Worm (Caenorhabditis elegans): Measurements from ENCODE around the gene F16G10.6.

F16G10.6 gene

ce11 chrII:2412649-2413048, 35.0 kb upstream of the F16G10.6 start, which contains the start of gene fbxa-182:
fbxa-182 (minus strand) TSS chrII:2412749.
- TF ChIP-seq nhr-28 (tag; optimal IDR thresholded peaks at IDR 0.05) (peak; percentile 19), Y75B8A.6 (GFP tag; IDR thresholded peaks at IDR 0.05) (no peak), php-3 (GFP tag; IDR thresholded peaks at IDR 0.05) (0 out of 2 replicates have a peak, but pooled peaks have one; percentile 23), mes-2 (tag; optimal IDR thresholded peaks at IDR 0.05; ENCODE audit: poor library complexity, severe bottlenecking) (no peak), spr-1 (tag; optimal IDR thresholded peaks at IDR 0.05) (no peak), pqm-1 (tag; optimal IDR thresholded peaks at IDR 0.05) (peak; percentile 17), unc-62 (GFP tag; optimal IDR thresholded peaks at IDR 0.05 in 1 of 2) (peak in 1 of 2 experiments; percentile 9), unc-62 (tag; optimal IDR thresholded peaks at IDR 0.05) (no peak), dve-1 (tag; optimal IDR thresholded peaks at IDR 0.05; ENCODE audit: insufficient read depth) (peak; percentile 14), daf-16 (GFP tag; optimal IDR thresholded peaks at IDR 0.05) (no peak), daf-16 (tag; optimal IDR thresholded peaks at IDR 0.05) (peak; percentile 37)

DNA sequence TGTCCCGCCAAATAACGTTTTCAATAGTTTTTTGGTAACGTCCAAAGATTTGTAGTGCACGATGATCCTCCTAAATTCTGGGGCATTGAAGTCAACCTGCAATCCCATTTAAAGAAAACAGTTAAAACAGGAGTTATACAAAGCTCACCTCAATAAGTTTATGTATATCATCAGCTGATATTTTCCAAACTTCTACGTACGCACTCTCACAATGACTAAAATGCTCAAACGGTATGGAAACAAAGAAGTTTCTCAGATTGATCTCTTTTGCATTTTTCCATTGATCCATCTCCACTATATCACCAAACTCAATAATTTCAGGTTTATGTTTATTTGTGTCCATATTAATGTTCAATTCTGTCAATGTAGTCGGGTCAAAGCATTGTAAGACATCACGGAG, 33.9 kb upstream of the F16G10.6 start:
- TF ChIP-seq unc-62 (GFP tag; optimal IDR thresholded peaks at IDR 0.05 in 1 of 2) (peak in 1 of 2 experiments; percentile 51), unc-62 (tag; optimal IDR thresholded peaks at IDR 0.05) (no peak), php-3 (GFP tag; IDR thresholded peaks at IDR 0.05) (no peak)

DNA sequence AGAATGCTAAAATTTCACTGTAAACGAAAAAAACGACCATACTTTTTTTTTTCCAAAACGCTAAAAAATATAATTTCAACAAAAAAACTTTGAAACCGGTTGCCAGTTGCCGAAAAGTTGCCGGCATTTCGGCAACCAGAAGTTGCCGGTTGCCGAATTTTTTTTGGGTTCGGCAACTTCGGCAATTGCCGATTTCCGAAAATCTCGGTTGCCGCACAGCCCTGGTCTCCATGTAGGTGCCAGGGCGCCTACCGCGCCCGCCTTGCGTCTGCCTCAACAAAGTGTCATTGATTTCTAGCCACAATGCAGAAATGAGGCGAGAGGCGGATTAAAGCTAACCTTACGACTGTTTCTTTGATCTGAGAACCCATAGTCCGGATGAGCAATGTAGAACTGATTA, 33.4 kb upstream of the F16G10.6 start:
- TF ChIP-seq pha-4 (GFP tag; IDR thresholded peaks at IDR 0.05) = no peak
- TF ChIP-seq pha-4 (tag; optimal IDR thresholded peaks at IDR 0.05) = no peak
- TF ChIP-seq ctbp-1 (GFP tag; IDR thresholded peaks at IDR 0.05) = no peak
- no peak for TF ChIP-seq duxl-1 (tag; optimal IDR thresholded peaks at IDR 0.05; ENCODE audit: poor library complexity)
- no peak for TF ChIP-seq tag-97 (GFP tag; IDR thresholded peaks at IDR 0.05)
- TF ChIP-seq set-16 (GFP tag; IDR thresholded peaks at IDR 0.05) = peak; percentile 56; the same call in 1 of the 2 replicates
- TF ChIP-seq ceh-62 (tag; optimal IDR thresholded peaks at IDR 0.05) = no peak
- no peak for TF ChIP-seq mxl-2 (GFP tag; conservative IDR thresholded peaks at IDR 0.05)
- no peak for TF ChIP-seq nhr-111 (GFP tag; optimal IDR thresholded peaks at IDR 0.05)
- peak; percentile 82 for TF ChIP-seq aha-1 (tag)
- 0 out of 4 replicates have a peak, but pooled peaks of 1 of the 2 experiments have one; percentile 22 for TF ChIP-seq madf-5 (GFP tag; IDR thresholded peaks at IDR 0.05)

DNA sequence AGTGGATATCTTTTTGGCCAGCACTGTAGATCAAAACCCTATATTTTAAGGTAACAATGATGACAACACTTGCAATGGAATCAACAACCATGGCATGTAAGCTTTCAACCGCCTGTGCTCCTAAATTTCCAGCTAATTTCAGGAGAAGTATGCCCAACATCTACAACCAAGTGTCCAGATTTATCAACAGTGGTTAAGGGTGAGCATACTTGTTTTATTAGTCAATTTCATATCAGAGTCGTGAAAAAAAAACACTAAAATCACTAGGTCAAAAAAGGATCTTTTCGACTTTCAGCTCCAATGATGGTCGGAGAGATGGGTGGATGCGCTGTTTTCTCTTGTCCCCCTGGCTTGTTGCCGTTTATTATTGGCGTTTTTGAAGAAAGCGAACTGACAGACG, 26.3 kb upstream of the F16G10.6 start, which contains the start of gene F16G10.1:
Gene F16G10.1, plus strand, starts transcription at position 301 of the 400 bp plus-strand sequence.
- no peak for TF ChIP-seq skn-1 (tag; optimal IDR thresholded peaks at IDR 0.05)
- TF ChIP-seq unc-62 (GFP tag; optimal IDR thresholded peaks at IDR 0.05 in 1 of 2) = peak in 1 of 2 experiments; percentile 52
- no peak for TF ChIP-seq unc-62 (tag; optimal IDR thresholded peaks at IDR 0.05)

- no peak for TF ChIP-seq F26F4.8 (GFP tag; conservative IDR thresholded peaks at IDR 0.05)
- peak; percentile 43 for TF ChIP-seq aha-1 (tag)
- peak; percentile 95 for TF ChIP-seq nhr-28 (tag; optimal IDR thresholded peaks at IDR 0.05)
Measured at ce11 chrII:2399810-2400209, 22.2 kb upstream of the F16G10.6 start.

- TF ChIP-seq ama-1 (optimal IDR thresholded peaks at IDR 0.05) = no peak
- no peak for TF ChIP-seq rbr-2 (tag; optimal IDR thresholded peaks at IDR 0.05)
- TF ChIP-seq daf-19 (GFP tag; conservative IDR thresholded peaks at IDR 0.05) = no peak
- TF ChIP-seq tra-1 (GFP tag; IDR thresholded peaks at IDR 0.05) = no peak
- no peak for TF ChIP-seq lsy-2 (tag; optimal IDR thresholded peaks at IDR 0.05)
- TF ChIP-seq unc-130 (GFP tag; optimal IDR thresholded peaks at IDR 0.05) = no peak
- TF ChIP-seq nhr-10 (tag; optimal IDR thresholded peaks at IDR 0.05) = no peak
- no peak for TF ChIP-seq lin-15B (tag; optimal IDR thresholded peaks at IDR 0.05)
Measured at ce11 chrII:2398884-2399283, 21.2 kb upstream of the F16G10.6 start, which contains the start of gene F16G10.14. F16G10.14 (minus strand) TSS chrII:2398984.

Data from whole organism, L4 larva.